Worm (Caenorhabditis elegans) whole organism, late embryonic: Measurements from ENCODE around the gene W02H3.3.

Experiments used
- C08G9.2 ChIP-seq: sonication (generic microtip); optimal IDR thresholded peaks from 2 replicates; lab custom pipeline; 2016; ENCODE audit warnings: mild to moderate bottlenecking, missing genetic modification characterization, moderate library complexity, missing compliant biosample characterization
- F13H6.1 ChIP-seq: sonication (generic microtip); optimal IDR thresholded peaks from 2 replicates; lab custom pipeline; 2016; ENCODE audit warnings: missing genetic modification characterization, missing compliant biosample characterization
- K09A11.1 ChIP-seq: sonication (generic microtip); optimal IDR thresholded peaks from 2 replicates; lab custom pipeline; 2017; ENCODE audit warnings: antibody characterized with exemption, mild to moderate bottlenecking, missing genetic modification characterization, missing compliant biosample characterization; ENCODE audit not compliant: insufficient read depth
- ahr-1 ChIP-seq: sonication (generic microtip); optimal IDR thresholded peaks from 2 replicates; lab custom pipeline; 2016; ENCODE audit warnings: missing genetic modification characterization, missing compliant biosample characterization
- ama-1 ChIP-seq: fragments of 150-350 bp; optimal IDR thresholded peaks from 2 replicates; lab custom pipeline; 2014
- ceh-19 ChIP-seq: fragments of 200-800 bp; sonication (Bioruptor generic); optimal IDR thresholded peaks from 2 replicates; lab custom pipeline; 2018; ENCODE audit warnings: mild to moderate bottlenecking, missing genetic modification characterization, missing compliant biosample characterization
- ceh-22 ChIP-seq: sonication (generic microtip); optimal IDR thresholded peaks from 2 replicates; lab custom pipeline; 2017; ENCODE audit warnings: missing biosample characterization, missing genetic modification characterization
- ceh-24 ChIP-seq: sonication (generic microtip); optimal IDR thresholded peaks from 2 replicates; lab custom pipeline; 2016; ENCODE audit warnings: mild to moderate bottlenecking, missing genetic modification characterization, missing compliant biosample characterization
- ceh-31 ChIP-seq: sonication (generic microtip); optimal IDR thresholded peaks from 2 replicates; lab custom pipeline; 2016; ENCODE audit warnings: missing genetic modification characterization, missing compliant biosample characterization
- ceh-34 ChIP-seq: sonication (generic microtip); optimal IDR thresholded peaks from 2 replicates; lab custom pipeline; 2016; ENCODE audit warnings: mild to moderate bottlenecking, missing genetic modification characterization, missing compliant biosample characterization
- ceh-6 ChIP-seq: fragments of 200-800 bp; sonication (Bioruptor generic); optimal IDR thresholded peaks from 2 replicates; lab custom pipeline; 2018; ENCODE audit warnings: mild to moderate bottlenecking, missing genetic modification characterization, missing compliant biosample characterization
- ceh-9 ChIP-seq: sonication (generic microtip); optimal IDR thresholded peaks from 2 replicates; lab custom pipeline; 2016; ENCODE audit warnings: mild to moderate bottlenecking, missing genetic modification characterization, inconsistent platforms, missing compliant biosample characterization
- che-1 ChIP-seq: sonication (generic microtip); optimal IDR thresholded peaks from 2 replicates; lab custom pipeline; 2016; ENCODE audit warnings: mild to moderate bottlenecking, missing genetic modification characterization, missing compliant biosample characterization
- dve-1 ChIP-seq: sonication (generic microtip); optimal IDR thresholded peaks from 2 replicates; lab custom pipeline; 2017; ENCODE audit warnings: antibody characterized with exemption, mild to moderate bottlenecking, missing genetic modification characterization, missing compliant biosample characterization
- elt-4 ChIP-seq: sonication (generic microtip); optimal IDR thresholded peaks from 2 replicates; lab custom pipeline; 2016; ENCODE audit warnings: missing genetic modification characterization, missing compliant biosample characterization
- ets-4 ChIP-seq: sonication (generic microtip); optimal IDR thresholded peaks from 2 replicates; lab custom pipeline; 2016; ENCODE audit warnings: missing genetic modification characterization, missing compliant biosample characterization
- fax-1 ChIP-seq: sonication (generic microtip); optimal IDR thresholded peaks from 2 replicates; lab custom pipeline; 2016; ENCODE audit warnings: missing genotype, missing genetic modification characterization, missing compliant biosample characterization
- fkh-6 ChIP-seq: sonication (generic microtip); optimal IDR thresholded peaks from 2 replicates; lab custom pipeline; 2016; ENCODE audit warnings: missing genetic modification characterization, missing compliant biosample characterization
- gmeb-2 ChIP-seq: sonication (generic microtip); optimal IDR thresholded peaks from 2 replicates; lab custom pipeline; 2016; ENCODE audit warnings: missing genetic modification characterization, inconsistent platforms, missing compliant biosample characterization
- hlh-13 ChIP-seq: fragments of 200-800 bp; sonication (Bioruptor generic); optimal IDR thresholded peaks from 2 replicates; lab custom pipeline; 2018; ENCODE audit warnings: mild to moderate bottlenecking, missing genetic modification characterization, missing compliant biosample characterization
- hlh-15 ChIP-seq: sonication (generic microtip); optimal IDR thresholded peaks from 2 replicates; lab custom pipeline; 2016; ENCODE audit warnings: missing genetic modification characterization, missing compliant biosample characterization
- hlh-30 ChIP-seq: sonication (generic microtip); optimal IDR thresholded peaks from 2 replicates; lab custom pipeline; 2017; ENCODE audit warnings: antibody characterized with exemption, missing genetic modification characterization, missing compliant biosample characterization; ENCODE audit not compliant: insufficient read depth
- lim-6 ChIP-seq: sonication (generic microtip); optimal IDR thresholded peaks from 2 replicates; lab custom pipeline; 2016; ENCODE audit warnings: missing genetic modification characterization, missing compliant biosample characterization
- nfya-1 ChIP-seq: sonication (generic microtip); optimal IDR thresholded peaks from 2 replicates; lab custom pipeline; 2017; ENCODE audit warnings: missing genetic modification characterization, mild to moderate bottlenecking, missing compliant biosample characterization, antibody characterized with exemption, moderate library complexity
- nhr-11 ChIP-seq: fragments of 150-350 bp; optimal IDR thresholded peaks from 2 replicates; lab custom pipeline; 2014; ENCODE audit warnings: missing biosample characterization, missing genetic modification characterization
- nhr-232 ChIP-seq: sonication (generic microtip); optimal IDR thresholded peaks from 2 replicates; lab custom pipeline; 2016; ENCODE audit warnings: missing genetic modification characterization, missing compliant biosample characterization
- npax-4 ChIP-seq: sonication (generic microtip); optimal IDR thresholded peaks from 2 replicates; lab custom pipeline; 2016; ENCODE audit warnings: missing genetic modification characterization, missing compliant biosample characterization
- pag-3 ChIP-seq: sonication (generic microtip); optimal IDR thresholded peaks from 2 replicates; lab custom pipeline; 2016; ENCODE audit warnings: missing compliant biosample characterization, missing genetic modification characterization, borderline replicate concordance
- pha-2 ChIP-seq: sonication (generic microtip); optimal IDR thresholded peaks from 2 replicates; lab custom pipeline; 2017; ENCODE audit warnings: mild to moderate bottlenecking, missing genetic modification characterization, missing compliant biosample characterization
- pqm-1 ChIP-seq: sonication (generic microtip); optimal IDR thresholded peaks from 2 replicates; lab custom pipeline; 2016; ENCODE audit warnings: missing genetic modification characterization, missing compliant biosample characterization
- pros-1 ChIP-seq: fragments of 150-350 bp; optimal IDR thresholded peaks from 2 replicates; lab custom pipeline; 2014; ENCODE audit warnings: missing biosample characterization, missing genetic modification reagents, missing genetic modification characterization
- ref-2 ChIP-seq: sonication (generic microtip); optimal IDR thresholded peaks from 2 replicates; lab custom pipeline; 2016; ENCODE audit warnings: missing genetic modification characterization, missing compliant biosample characterization
- rnt-1 ChIP-seq: sonication (generic microtip); optimal IDR thresholded peaks from 2 replicates; lab custom pipeline; 2016; ENCODE audit warnings: missing genetic modification characterization, missing compliant biosample characterization
- sox-2 ChIP-seq: fragments of 200-800 bp; sonication (Bioruptor generic); IDR thresholded peaks from 2 replicates; pipeline ENCODE4 v1.3.6; 2022; ENCODE audit warnings: missing genetic modification reagents, missing genetic modification characterization, missing compliant biosample characterization
- unc-42 ChIP-seq: sonication (generic microtip); optimal IDR thresholded peaks from 2 replicates; lab custom pipeline; 2016; ENCODE audit warnings: missing genotype, missing genetic modification characterization, missing compliant biosample characterization
- unc-55 ChIP-seq: sonication (generic microtip); optimal IDR thresholded peaks from 2 replicates; lab custom pipeline; 2017; ENCODE audit warnings: missing biosample characterization, missing genetic modification reagents, missing genetic modification characterization
- unc-86 ChIP-seq: sonication (generic microtip); optimal IDR thresholded peaks from 2 replicates; lab custom pipeline; 2016; ENCODE audit warnings: missing genetic modification characterization, missing compliant biosample characterization
- ztf-16 ChIP-seq: sonication (generic microtip); optimal IDR thresholded peaks from 2 replicates; lab custom pipeline; 2017; ENCODE audit warnings: missing genetic modification characterization, missing compliant biosample characterization

The W02H3.3 gene

ce11 chrX:11061904-11062303 is 36.1 kb downstream of the W02H3.3 start, which contains the start of gene lpr-5:
Gene lpr-5 (plus strand): TSS chrX:11062123.
- TF ChIP-seq ceh-9 (tag; lab: Kevin White, UChicago) (no peak), elt-4 (no peak), ceh-24 (no peak)

- TF ChIP-seq nhr-11, result no peak
- no peak for TF ChIP-seq C08G9.2 (tag; lab: Kevin White, UChicago)
Observed at ce11 chrX:11060940-11061339, 37.0 kb downstream of the W02H3.3 start.

ce11 chrX:11059744-11060143 is 38.2 kb downstream of the W02H3.3 start, which contains the start of gene lpr-6:
Gene lpr-6 (plus strand): TSS chrX:11059994.
- TF ChIP-seq ama-1, result peak; percentile 19
- TF ChIP-seq ets-4 (tag; lab: Kevin White, UChicago), result no peak
- peak; percentile 2 for TF ChIP-seq ceh-31 (tag; lab: Kevin White, UChicago)
- TF ChIP-seq fkh-6 (tag; lab: Kevin White, UChicago), result no peak

ce11 chrX:11057028-11057427 is 41.0 kb downstream of the W02H3.3 start, which contains the start of gene lpr-3:
Gene lpr-3 (plus strand): TSS chrX:11057401.
- TF ChIP-seq rnt-1 (tag; lab: Kevin White, UChicago) (peak; percentile 74), hlh-13 (GFP tag; lab: Kevin White, UChicago) (no peak), pros-1 (tag; lab: Kevin White, UChicago) (peak; percentile 0), npax-4 (tag; lab: Kevin White, UChicago) (no peak), ref-2 (tag; lab: Kevin White, UChicago) (no peak), fax-1 (no peak), ceh-6 (GFP tag; lab: Kevin White, UChicago) (no peak), K09A11.1 (tag; lab: Kevin White, UChicago) (no peak), ceh-31 (tag; lab: Kevin White, UChicago) (peak; percentile 4), sox-2 (no peak), unc-55 (GFP tag; lab: Kevin White, UChicago) (peak; percentile 63), pqm-1 (tag; lab: Kevin White, UChicago) (no peak), hlh-15 (tag; lab: Kevin White, UChicago) (no peak), nfya-1 (peak; percentile 54), fkh-6 (tag; lab: Kevin White, UChicago) (no peak), lim-6 (tag; lab: Kevin White, UChicago) (no peak)

ce11 chrX:11053615-11054014 is 44.4 kb downstream of the W02H3.3 start, which contains the start of gene C09F12.2:
Gene C09F12.2 (plus strand): TSS chrX:11053915.
- no peak for TF ChIP-seq ama-1
- no peak for TF ChIP-seq hlh-15 (tag; lab: Kevin White, UChicago)
- no peak for TF ChIP-seq F13H6.1 (tag; lab: Kevin White, UChicago)
- TF ChIP-seq gmeb-2 (tag; lab: Kevin White, UChicago), result no peak
- no peak for TF ChIP-seq ceh-22 (tag; lab: Kevin White, UChicago)
- TF ChIP-seq unc-86, result no peak
- TF ChIP-seq ets-4 (tag; lab: Kevin White, UChicago), result no peak
- no peak for TF ChIP-seq dve-1 (tag; lab: Kevin White, UChicago)
- TF ChIP-seq ahr-1 (tag; lab: Kevin White, UChicago), result no peak
- no peak for TF ChIP-seq hlh-30 (tag; lab: Kevin White, UChicago)
- TF ChIP-seq hlh-13 (GFP tag; lab: Kevin White, UChicago), result no peak
- no peak for TF ChIP-seq nhr-232 (tag; lab: Kevin White, UChicago)
- TF ChIP-seq unc-55 (GFP tag; lab: Kevin White, UChicago), result no peak
- TF ChIP-seq npax-4 (tag; lab: Kevin White, UChicago), result no peak

ce11 chrX:11050335-11050734 is 47.7 kb downstream of the W02H3.3 start:
- TF ChIP-seq pha-2 (tag; lab: Kevin White, UChicago) (no peak), nfya-1 (no peak), pag-3 (no peak), F13H6.1 (tag; lab: Kevin White, UChicago) (no peak), ztf-16 (tag; lab: Kevin White, UChicago) (no peak), ceh-19 (GFP tag; lab: Kevin White, UChicago) (no peak), dve-1 (tag; lab: Kevin White, UChicago) (no peak), lim-6 (tag; lab: Kevin White, UChicago) (no peak), ceh-34 (tag; lab: Kevin White, UChicago) (no peak), che-1 (tag; lab: Kevin White, UChicago) (no peak), unc-42 (tag; lab: Kevin White, UChicago) (no peak)
